ENCODE assay signal across 5 worm cellular contexts in genomic region chrII:15193961-15194360, ce11.
A peak's percentile ranks its signal among the peaks of the same experiment; 100 is the strongest.
TF ChIP-seq lines count a peak whose summit lies in the region.

No protein-coding gene starts in this region.

TF ChIP-seq in whole organism, L1 larva, 84 proteins besides CTCF, POLR2A, EP300 and RAD21 (continued from another document):
- TF ChIP-seq lsy-2 (tag; optimal IDR thresholded peaks at IDR 0.05; lab: Kevin White, UChicago): peak; percentile 51 to 54
- TF ChIP-seq Y116A8C.19 (tag; optimal IDR thresholded peaks at IDR 0.05; lab: Kevin White, UChicago; ENCODE audit: borderline replicate concordance): no peak
- TF ChIP-seq rnt-1 (tag; optimal IDR thresholded peaks at IDR 0.05; lab: Kevin White, UChicago): peak; percentile 80
- peak; percentile 20 for TF ChIP-seq pax-3 (tag; optimal IDR thresholded peaks at IDR 0.05; lab: Kevin White, UChicago)
- no peak for TF ChIP-seq nhr-76 (tag; optimal IDR thresholded peaks at IDR 0.05; lab: Kevin White, UChicago)
- TF ChIP-seq nhr-77 (tag; optimal IDR thresholded peaks at IDR 0.05; lab: Kevin White, UChicago): peak; percentile 53
- TF ChIP-seq lin-14 (GFP tag; optimal IDR thresholded peaks at IDR 0.05; lab: Kevin White, UChicago): peak; percentile 96
- TF ChIP-seq dsc-1 (tag; optimal IDR thresholded peaks at IDR 0.05; lab: Kevin White, UChicago): peak; percentile 77
- TF ChIP-seq lin-39 (tag; optimal IDR thresholded peaks at IDR 0.05; lab: Kevin White, UChicago): peak; percentile 22
- TF ChIP-seq tbx-2 (tag; optimal IDR thresholded peaks at IDR 0.05; lab: Kevin White, UChicago): peak; percentile 60
- peak in 1 of 2 experiments; percentile 73 for TF ChIP-seq mdl-1 (tag; optimal IDR thresholded peaks at IDR 0.05; lab: Kevin White, UChicago)
- TF ChIP-seq swsn-7 (tag; optimal IDR thresholded peaks at IDR 0.05; lab: Kevin White, UChicago): peak; percentile 39
- no peak for TF ChIP-seq mef-2 (tag; optimal IDR thresholded peaks at IDR 0.05; lab: Kevin White, UChicago)
- TF ChIP-seq isw-1 (GFP tag; IDR thresholded peaks at IDR 0.05; lab: Robert Waterston, UW): no peak
- peak; percentile 52 for TF ChIP-seq elt-2 (tag; optimal IDR thresholded peaks at IDR 0.05; lab: Kevin White, UChicago)
- TF ChIP-seq lir-3 (tag; optimal IDR thresholded peaks at IDR 0.05; lab: Kevin White, UChicago; ENCODE audit: poor library complexity): peak; percentile 31
- peak; percentile 8 for TF ChIP-seq jun-1 (tag; optimal IDR thresholded peaks at IDR 0.05; lab: Kevin White, UChicago)
- TF ChIP-seq nhr-71 (tag; optimal IDR thresholded peaks at IDR 0.05; lab: Kevin White, UChicago): peak; percentile 87
- TF ChIP-seq nhr-237 (tag; optimal IDR thresholded peaks at IDR 0.05; lab: Kevin White, UChicago): no peak
- TF ChIP-seq nhr-85 (tag; lab: Kevin White, UChicago): no peak
- TF ChIP-seq fkh-8 (tag; optimal IDR thresholded peaks at IDR 0.05; lab: Kevin White, UChicago): no peak
- no peak for TF ChIP-seq zip-4 (GFP tag; optimal IDR thresholded peaks at IDR 0.05; lab: Kevin White, UChicago)

TF ChIP-seq in whole organism, L2 larva, 48 proteins besides CTCF, POLR2A, EP300 and RAD21 (continued from another document and continues in another):
- peak; percentile 59 for TF ChIP-seq crh-2 (tag; optimal IDR thresholded peaks at IDR 0.05; lab: Kevin White, UChicago)
- no peak for TF ChIP-seq ceh-82 (tag; optimal IDR thresholded peaks at IDR 0.05; lab: Kevin White, UChicago)
- no peak for TF ChIP-seq R02D3.7 (tag; optimal IDR thresholded peaks at IDR 0.05; lab: Kevin White, UChicago)
- TF ChIP-seq nhr-23 (tag; optimal IDR thresholded peaks at IDR 0.05; lab: Kevin White, UChicago): no peak
- TF ChIP-seq egl-27 (tag; optimal IDR thresholded peaks at IDR 0.05; lab: Kevin White, UChicago): no peak
- no peak for TF ChIP-seq Y55F3AM.14 (GFP tag; optimal IDR thresholded peaks at IDR 0.05; lab: Kevin White, UChicago)
- no peak for TF ChIP-seq skn-1 (tag; optimal IDR thresholded peaks at IDR 0.05; lab: Kevin White, UChicago)
- TF ChIP-seq blmp-1 (tag; optimal IDR thresholded peaks at IDR 0.05; lab: Kevin White, UChicago; ENCODE audit: insufficient read depth): no peak
- no peak for TF ChIP-seq nhr-11 (tag; optimal IDR thresholded peaks at IDR 0.05; lab: Kevin White, UChicago)
- no peak for TF ChIP-seq ceh-16 (tag; optimal IDR thresholded peaks at IDR 0.05; lab: Kevin White, UChicago)
- no peak for TF ChIP-seq unc-39 (tag; optimal IDR thresholded peaks at IDR 0.05; lab: Kevin White, UChicago)
- no peak for TF ChIP-seq zag-1 (tag; optimal IDR thresholded peaks at IDR 0.05; lab: Kevin White, UChicago)
- no peak for TF ChIP-seq nhr-6 (tag; optimal IDR thresholded peaks at IDR 0.05; lab: Kevin White, UChicago)
- TF ChIP-seq unc-55 (GFP tag; optimal IDR thresholded peaks at IDR 0.05; lab: Kevin White, UChicago): no peak
- TF ChIP-seq F13H6.1 (tag; optimal IDR thresholded peaks at IDR 0.05; lab: Kevin White, UChicago): peak; percentile 66
- peak in 1 of 2 experiments; percentile 53 for TF ChIP-seq lsy-2 (tag; optimal IDR thresholded peaks at IDR 0.05; lab: Kevin White, UChicago)
- TF ChIP-seq nhr-77 (tag; optimal IDR thresholded peaks at IDR 0.05; lab: Kevin White, UChicago): no peak
- no peak for TF ChIP-seq dmd-4 (tag; optimal IDR thresholded peaks at IDR 0.05; lab: Kevin White, UChicago)
- peak; percentile 44 for TF ChIP-seq nhr-129 (tag; optimal IDR thresholded peaks at IDR 0.05; lab: Kevin White, UChicago)
- no peak for TF ChIP-seq alr-1 (tag; optimal IDR thresholded peaks at IDR 0.05; lab: Kevin White, UChicago)
- peak; percentile 23 for TF ChIP-seq lin-13 (GFP tag; optimal IDR thresholded peaks at IDR 0.05; lab: Kevin White, UChicago)
- TF ChIP-seq unc-62 (GFP tag; optimal IDR thresholded peaks at IDR 0.05; lab: Kevin White, UChicago): no peak
- peak; percentile 72 for TF ChIP-seq C34F6.9 (tag; optimal IDR thresholded peaks at IDR 0.05; lab: Kevin White, UChicago)
- no peak for TF ChIP-seq elt-3 (tag; optimal IDR thresholded peaks at IDR 0.05; lab: Kevin White, UChicago)
- no peak for TF ChIP-seq nhr-12 (tag; optimal IDR thresholded peaks at IDR 0.05; lab: Kevin White, UChicago)
- TF ChIP-seq lin-39 (tag; optimal IDR thresholded peaks at IDR 0.05; lab: Kevin White, UChicago): no peak
- TF ChIP-seq lin-11 (tag; optimal IDR thresholded peaks at IDR 0.05; lab: Kevin White, UChicago): peak; percentile 40
- TF ChIP-seq fos-1 (tag; optimal IDR thresholded peaks at IDR 0.05; lab: Kevin White, UChicago): peak; percentile 56
- TF ChIP-seq elt-1 (tag; optimal IDR thresholded peaks at IDR 0.05; lab: Kevin White, UChicago): no peak
- no peak for TF ChIP-seq ztf-1 (GFP tag; conservative IDR thresholded peaks at IDR 0.05; lab: Robert Waterston, UW)

TF ChIP-seq in whole organism, L3 larva, 47 proteins besides CTCF, POLR2A, EP300 and RAD21 (continued from another document):
- TF ChIP-seq ceh-82 (tag; optimal IDR thresholded peaks at IDR 0.05; lab: Kevin White, UChicago): no peak
- peak; percentile 37 for TF ChIP-seq lin-39 (tag; optimal IDR thresholded peaks at IDR 0.05; lab: Kevin White, UChicago)
- peak; percentile 51 for TF ChIP-seq jun-1 (tag; optimal IDR thresholded peaks at IDR 0.05; lab: Kevin White, UChicago)
- no peak for TF ChIP-seq fkh-10 (GFP tag; optimal IDR thresholded peaks at IDR 0.05; lab: Kevin White, UChicago)
- TF ChIP-seq ceh-16 (tag; optimal IDR thresholded peaks at IDR 0.05; lab: Kevin White, UChicago): no peak
- TF ChIP-seq nhr-11 (tag; optimal IDR thresholded peaks at IDR 0.05; lab: Kevin White, UChicago): no peak
- TF ChIP-seq mdl-1 (tag; optimal IDR thresholded peaks at IDR 0.05; lab: Kevin White, UChicago): peak; percentile 7
- peak; percentile 49 for TF ChIP-seq ceh-28 (tag; optimal IDR thresholded peaks at IDR 0.05; lab: Kevin White, UChicago)
- no peak for TF ChIP-seq hmg-11 (tag; optimal IDR thresholded peaks at IDR 0.05; lab: Kevin White, UChicago)
- no peak for TF ChIP-seq nhr-23 (tag; optimal IDR thresholded peaks at IDR 0.05; lab: Kevin White, UChicago)
- TF ChIP-seq zag-1 (tag; optimal IDR thresholded peaks at IDR 0.05; lab: Kevin White, UChicago): no peak
- TF ChIP-seq nhr-28 (tag; optimal IDR thresholded peaks at IDR 0.05; lab: Kevin White, UChicago): no peak
- no peak for TF ChIP-seq skn-1 (tag; optimal IDR thresholded peaks at IDR 0.05; lab: Kevin White, UChicago)
- no peak for TF ChIP-seq fos-1 (tag; optimal IDR thresholded peaks at IDR 0.05; lab: Kevin White, UChicago)
- no peak for TF ChIP-seq nhr-43 (tag; optimal IDR thresholded peaks at IDR 0.05; lab: Kevin White, UChicago; ENCODE audit: poor library complexity, severe bottlenecking)
- no peak for TF ChIP-seq ztf-11 (tag; optimal IDR thresholded peaks at IDR 0.05; lab: Kevin White, UChicago)
- peak; percentile 48 for TF ChIP-seq pqm-1 (tag; optimal IDR thresholded peaks at IDR 0.05; lab: Kevin White, UChicago)
- no peak for TF ChIP-seq ama-1 (optimal IDR thresholded peaks at IDR 0.05; lab: Kevin White, UChicago)
- no peak for TF ChIP-seq ZK546.5 (tag; optimal IDR thresholded peaks at IDR 0.05; lab: Kevin White, UChicago)
TF ChIP-seq in whole organism, L3 larva: peak in this region for 9.

TF ChIP-seq in whole organism, L4 larva, 104 proteins besides CTCF, POLR2A, EP300 and RAD21 (continued from another document):
- TF ChIP-seq spr-3 (GFP tag; optimal IDR thresholded peaks at IDR 0.05; lab: Kevin White, UChicago) (no peak), lir-3 (tag; optimal IDR thresholded peaks at IDR 0.05; lab: Kevin White, UChicago) (no peak), nhr-77 (tag; optimal IDR thresholded peaks at IDR 0.05; lab: Kevin White, UChicago) (peak; percentile 89), tra-1 (GFP tag; IDR thresholded peaks at IDR 0.05; lab: Robert Waterston, UW) (peak; percentile 70), mep-1 (tag; optimal IDR thresholded peaks at IDR 0.05; lab: Kevin White, UChicago) (peak; percentile 48), jun-1 (tag; optimal IDR thresholded peaks at IDR 0.05; lab: Kevin White, UChicago) (no peak), hif-1 (tag; optimal IDR thresholded peaks at IDR 0.05; lab: Kevin White, UChicago) (peak in 1 of 2 experiments; percentile 21), Y75B8A.6 (GFP tag; IDR thresholded peaks at IDR 0.05; lab: Robert Waterston, UW) (no peak), ztf-11 (tag; optimal IDR thresholded peaks at IDR 0.05; lab: Kevin White, UChicago) (no peak), hlh-30 (tag; optimal IDR thresholded peaks at IDR 0.05; lab: Kevin White, UChicago; ENCODE audit: insufficient read depth) (peak; percentile 88), mxl-3 (GFP tag; optimal IDR thresholded peaks at IDR 0.05; lab: Kevin White, UChicago) (peak; percentile 62), lsy-2 (tag; optimal IDR thresholded peaks at IDR 0.05; lab: Kevin White, UChicago) (peak in 1 of 2 experiments; percentile 26), nhr-28 (tag; optimal IDR thresholded peaks at IDR 0.05; lab: Kevin White, UChicago) (peak; percentile 66), Y105C5A.15 (GFP tag; IDR thresholded peaks at IDR 0.05; lab: Robert Waterston, UW) (no peak), pqm-1 (tag; optimal IDR thresholded peaks at IDR 0.05; lab: Kevin White, UChicago) (peak; percentile 38), fos-1 (tag; optimal IDR thresholded peaks at IDR 0.05; lab: Kevin White, UChicago) (no peak), set-16 (GFP tag; IDR thresholded peaks at IDR 0.05; lab: Robert Waterston, UW) (peak; percentile 52), nhr-41 (GFP tag; IDR thresholded peaks at IDR 0.05; lab: Robert Waterston, UW) (no peak), nhr-48 (tag; optimal IDR thresholded peaks at IDR 0.05; lab: Kevin White, UChicago) (peak; percentile 3), T20F7.1 (GFP tag; optimal IDR thresholded peaks at IDR 0.05; lab: Kevin White, UChicago) (no peak), unc-130 (GFP tag; optimal IDR thresholded peaks at IDR 0.05; lab: Kevin White, UChicago) (no peak), dve-1 (tag; optimal IDR thresholded peaks at IDR 0.05; lab: Kevin White, UChicago; ENCODE audit: insufficient read depth) (peak; percentile 81), ZK337.2 (GFP tag; IDR thresholded peaks at IDR 0.05; lab: Robert Waterston, UW) (0 out of 2 replicates have a peak, but pooled peaks have one; percentile 16), dpl-1 (GFP tag; optimal IDR thresholded peaks at IDR 0.05; lab: Kevin White, UChicago) (no peak)
TF ChIP-seq in whole organism, L4 larva: peak in this region for 19.

TF ChIP-seq in whole organism, young adult, 124 proteins besides CTCF, POLR2A, EP300 and RAD21 (continued from another document):
- TF ChIP-seq lir-1 (GFP tag; conservative IDR thresholded peaks at IDR 0.05; lab: Robert Waterston, UW) (no peak), him-1 (tag; optimal IDR thresholded peaks at IDR 0.05; lab: Kevin White, UChicago) (no peak), B0336.3 (GFP tag; IDR thresholded peaks at IDR 0.05; lab: Robert Waterston, UW) (no peak), lin-26 (GFP tag; IDR thresholded peaks at IDR 0.05; lab: Robert Waterston, UW) (no peak), dox-1 (GFP tag; IDR thresholded peaks at IDR 0.05; lab: Robert Waterston, UW) (peak; percentile 37; the same call in 1 of the 2 replicates), F55B11.4 (tag; optimal IDR thresholded peaks at IDR 0.05; lab: Kevin White, UChicago; ENCODE audit: borderline replicate concordance, insufficient read depth) (no peak), tlf-1 (GFP tag; optimal IDR thresholded peaks at IDR 0.05; lab: Kevin White, UChicago) (no peak), ztf-18 (tag; optimal IDR thresholded peaks at IDR 0.05; lab: Kevin White, UChicago) (no peak), ceh-91 (GFP tag; IDR thresholded peaks at IDR 0.05; lab: Robert Waterston, UW) (no peak), hsf-1 (GFP tag; IDR thresholded peaks at IDR 0.05; lab: Robert Waterston, UW) (no peak), F57C9.4 (tag; optimal IDR thresholded peaks at IDR 0.05; lab: Kevin White, UChicago) (no peak), snpc-1.3 (tag; optimal IDR thresholded peaks at IDR 0.05; lab: Kevin White, UChicago; ENCODE audit: insufficient read depth) (no peak), Y53G8AR.9 (GFP tag; conservative IDR thresholded peaks at IDR 0.05; lab: Robert Waterston, UW) (no peak), rpc-1 (optimal IDR thresholded peaks at IDR 0.05; lab: Kevin White, UChicago) (no peak), rpc-1 (tag; optimal IDR thresholded peaks at IDR 0.05; lab: Kevin White, UChicago) (no peak), Y53F4B.3 (GFP tag; IDR thresholded peaks at IDR 0.05; lab: Robert Waterston, UW) (no peak), sptf-2 (GFP tag; optimal IDR thresholded peaks at IDR 0.05; lab: Kevin White, UChicago) (no peak), let-526 (GFP tag; IDR thresholded peaks at IDR 0.05; lab: Robert Waterston, UW) (no peak), ztf-22 (GFP tag; optimal IDR thresholded peaks at IDR 0.05; lab: Kevin White, UChicago) (peak; percentile 26), lin-40 (tag; optimal IDR thresholded peaks at IDR 0.05; lab: Kevin White, UChicago) (no peak), mcd-1 (GFP tag; IDR thresholded peaks at IDR 0.05; lab: Robert Waterston, UW) (peak; percentile 5; the same call in 1 of the 2 replicates), egrh-3 (GFP tag; IDR thresholded peaks at IDR 0.05; lab: Robert Waterston, UW) (peak; percentile 32; the same call in 1 of the 2 replicates), hmg-20 (GFP tag; IDR thresholded peaks at IDR 0.05; lab: Robert Waterston, UW) (no peak), nhr-179 (tag; optimal IDR thresholded peaks at IDR 0.05; lab: Kevin White, UChicago) (no peak), pbrm-1 (GFP tag; IDR thresholded peaks at IDR 0.05; lab: Robert Waterston, UW) (no peak), Y95B8A.8 (GFP tag; IDR thresholded peaks at IDR 0.05; lab: Robert Waterston, UW) (no peak), attf-5 (GFP tag; optimal IDR thresholded peaks at IDR 0.05; lab: Kevin White, UChicago) (peak; percentile 43), ceh-40 (GFP tag; IDR thresholded peaks at IDR 0.05; lab: Robert Waterston, UW) (no peak), madf-10 (tag; optimal IDR thresholded peaks at IDR 0.05; lab: Kevin White, UChicago) (no peak), let-607 (tag; optimal IDR thresholded peaks at IDR 0.05; lab: Kevin White, UChicago) (no peak), madf-3 (GFP tag; IDR thresholded peaks at IDR 0.05; lab: Robert Waterston, UW) (no peak), T26A5.8 (tag; optimal IDR thresholded peaks at IDR 0.05; lab: Kevin White, UChicago) (no peak), mel-28 (tag; optimal IDR thresholded peaks at IDR 0.05; lab: Kevin White, UChicago; ENCODE audit: borderline replicate concordance) (no peak), T07F8.4 (tag; optimal IDR thresholded peaks at IDR 0.05; lab: Kevin White, UChicago) (no peak), ztf-28 (GFP tag; IDR thresholded peaks at IDR 0.05; lab: Robert Waterston, UW) (no peak)
